Fruit fly (Drosophila melanogaster) whole organism, adult: ENCODE data around the gene CG17032.

Experiments
- CG11617 ChIP-seq: fragments of 200-800 bp; sonication (Bioruptor generic); optimal IDR thresholded peaks from 2 replicates; lab custom pipeline; 2017; ENCODE audit warnings: mild to moderate bottlenecking, missing biosample characterization, missing genetic modification reagents, missing genetic modification characterization
- CG12768 ChIP-seq: fragments of 200-800 bp; sonication (Bioruptor generic); optimal IDR thresholded peaks from 2 replicates; lab custom pipeline; 2017; ENCODE audit warnings: missing biosample characterization, missing genetic modification characterization, mild to moderate bottlenecking, moderate library complexity, missing genetic modification reagents
- CG14711 ChIP-seq: fragments of 200-800 bp; sonication (Bioruptor generic); optimal IDR thresholded peaks from 2 replicates; lab custom pipeline; 2018; ENCODE audit warnings: missing biosample characterization, mild to moderate bottlenecking, missing genetic modification characterization, moderate library complexity
- CG1620 ChIP-seq: fragments of 200-800 bp; sonication (Bioruptor generic); optimal IDR thresholded peaks from 2 replicates; lab custom pipeline; 2016; ENCODE audit warnings: missing biosample characterization, missing genetic modification characterization
- CG33017 ChIP-seq: fragments of 200-800 bp; sonication (Bioruptor generic); optimal IDR thresholded peaks from 2 replicates; lab custom pipeline; 2018; ENCODE audit warnings: missing biosample characterization, mild to moderate bottlenecking, missing genetic modification characterization, moderate library complexity
- CG5204 ChIP-seq: fragments of 200-800 bp; sonication (Bioruptor generic); optimal IDR thresholded peaks from 2 replicates; lab custom pipeline; 2016; ENCODE audit warnings: missing biosample characterization, missing genetic modification characterization
- CG7045 ChIP-seq: fragments of 200-800 bp; sonication (Bioruptor generic); optimal IDR thresholded peaks from 2 replicates; lab custom pipeline; 2017; ENCODE audit warnings: missing biosample characterization, mild to moderate bottlenecking, missing genetic modification characterization
- CG7101 ChIP-seq: fragments of 200-800 bp; sonication (Bioruptor generic); optimal IDR thresholded peaks from 2 replicates; lab custom pipeline; 2018; ENCODE audit warnings: missing biosample characterization, mild to moderate bottlenecking, missing genetic modification characterization, moderate library complexity
- Clk ChIP-seq: fragments of 200-800 bp; sonication (Bioruptor generic); optimal IDR thresholded peaks from 2 replicates; lab custom pipeline; 2017; ENCODE audit warnings: missing biosample characterization, missing genetic modification characterization
- Crg-1 ChIP-seq: fragments of 200-800 bp; sonication (Bioruptor generic); optimal IDR thresholded peaks from 2 replicates; lab custom pipeline; 2016; ENCODE audit warnings: missing biosample characterization, missing genetic modification characterization
- Hr96 ChIP-seq: fragments of 200-800 bp; sonication (Bioruptor generic); optimal IDR thresholded peaks from 2 replicates; lab custom pipeline; 2016; ENCODE audit warnings: missing biosample characterization, missing genetic modification characterization
- Mnt ChIP-seq: fragments of 200-800 bp; sonication (Bioruptor generic); optimal IDR thresholded peaks from 2 replicates; lab custom pipeline; 2016; ENCODE audit warnings: missing biosample characterization, mild to moderate bottlenecking, missing genetic modification characterization
- bab1 ChIP-seq: fragments of 200-800 bp; sonication (Bioruptor generic); optimal IDR thresholded peaks from 3 replicates; lab custom pipeline; 2019; ENCODE audit warnings: missing biosample characterization, mild to moderate bottlenecking, missing genetic modification characterization, moderate library complexity
- cic ChIP-seq: fragments of 200-800 bp; sonication (Bioruptor generic); optimal IDR thresholded peaks from 2 replicates; lab custom pipeline; 2017; ENCODE audit warnings: missing biosample characterization, mild to moderate bottlenecking, missing genetic modification characterization, moderate library complexity
- cnc ChIP-seq, 2 experiments: fragments of >200 bp; optimal IDR thresholded peaks; 2 replicates each; lab custom pipeline; 2017
- kay ChIP-seq: fragments of 200-800 bp; sonication (Bioruptor generic); peaks from one replicate; lab custom pipeline; 2016; ENCODE audit warnings: missing biosample characterization, missing genetic modification characterization, borderline replicate concordance
- ovo ChIP-seq: fragments of 200-800 bp; sonication (Bioruptor generic); optimal IDR thresholded peaks from 2 replicates; lab custom pipeline; 2016; ENCODE audit warnings: missing biosample characterization, missing genetic modification characterization
- pad ChIP-seq: fragments of 200-800 bp; sonication (Bioruptor generic); optimal IDR thresholded peaks from 3 replicates; lab custom pipeline; 2017; ENCODE audit warnings: missing biosample characterization, missing genetic modification characterization, mild to moderate bottlenecking, moderate library complexity, missing genetic modification reagents
- tj ChIP-seq: fragments of 200-800 bp; sonication (Bioruptor generic); optimal IDR thresholded peaks from 3 replicates; lab custom pipeline; 2017; ENCODE audit warnings: missing biosample characterization, mild to moderate bottlenecking, missing genetic modification characterization, moderate library complexity
- toe ChIP-seq: fragments of 200-800 bp; sonication (Bioruptor generic); optimal IDR thresholded peaks from 2 replicates; lab custom pipeline; 2016; ENCODE audit warnings: missing biosample characterization, missing genetic modification characterization

The CG17032 gene

dm6 chr3L:15958612-15959315, at the start of gene CG17032:
Gene CG17032 (plus strand): TSS chr3L:15958843.
- no peak for TF ChIP-seq CG1620 (GFP tag; lab: Kevin White, UChicago)
- no peak for TF ChIP-seq cnc (optimal IDR thresholded peaks at IDR 0.05; lab: Kevin White, UChicago)
- TF ChIP-seq bab1 (GFP tag; lab: Kevin White, UChicago), result no peak
- no peak for TF ChIP-seq CG14711
- no peak for TF ChIP-seq CG11617 (GFP tag; lab: Kevin White, UChicago)
- TF ChIP-seq Hr96 (GFP tag; lab: Kevin White, UChicago), result no peak

DNA sequence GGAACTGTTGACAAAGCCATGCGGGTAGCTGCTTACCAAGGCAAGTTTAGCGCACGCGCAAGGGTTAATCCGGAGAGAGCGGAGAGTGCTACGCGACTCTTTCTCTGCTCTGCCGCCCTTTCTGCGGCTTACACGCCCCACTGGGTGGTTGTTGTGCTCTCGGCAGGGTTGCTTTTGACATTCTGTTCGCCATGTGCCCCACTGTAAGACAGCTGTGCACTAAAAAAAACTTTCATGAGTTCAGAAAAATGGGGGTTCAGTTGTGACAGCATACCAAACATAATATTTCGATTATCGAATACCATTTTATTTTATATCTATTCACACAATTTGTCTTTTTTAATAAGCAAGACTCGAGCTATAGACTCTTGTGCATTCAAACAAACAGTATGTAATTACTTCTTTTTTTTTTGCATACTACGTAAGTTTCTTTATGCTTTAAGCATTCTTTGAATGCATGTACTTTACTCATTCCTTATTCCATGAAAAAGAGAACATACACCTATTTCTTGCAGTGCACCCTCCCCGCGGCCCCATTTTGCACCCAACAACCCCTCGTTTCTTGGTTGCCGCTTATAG, 37.5 kb upstream of the CG17032 start:
- peak; percentile 26 for TF ChIP-seq CG33017 (tag; lab: Kevin White, UChicago)
- TF ChIP-seq pad (GFP tag; lab: Kevin White, UChicago), result peak; percentile 2
- TF ChIP-seq Crg-1 (GFP tag; lab: Kevin White, UChicago), result no peak
- peak; percentile 7 for TF ChIP-seq Clk (GFP tag; lab: Kevin White, UChicago)
- no peak for TF ChIP-seq kay (GFP tag; lab: Kevin White, UChicago)
- peak; percentile 49 for TF ChIP-seq CG11617 (GFP tag; lab: Kevin White, UChicago)
- TF ChIP-seq CG5204 (GFP tag; lab: Kevin White, UChicago), result peak; percentile 59
- no peak for TF ChIP-seq Mnt (GFP tag; lab: Kevin White, UChicago)
- no peak for TF ChIP-seq CG7101 (tag; lab: Kevin White, UChicago)
- TF ChIP-seq CG7045 (GFP tag; lab: Kevin White, UChicago), result peak; percentile 63
- peak; percentile 66 for TF ChIP-seq CG12768 (GFP tag; lab: Kevin White, UChicago)
- peak; percentile 53 for TF ChIP-seq toe (GFP tag; lab: Kevin White, UChicago)
- TF ChIP-seq Hr96 (GFP tag; lab: Kevin White, UChicago), result peak; percentile 19
- no peak for TF ChIP-seq cic (GFP tag; lab: Kevin White, UChicago)
- no peak for TF ChIP-seq cnc (optimal IDR thresholded peaks at IDR 0.05; lab: Kevin White, UChicago)

DNA sequence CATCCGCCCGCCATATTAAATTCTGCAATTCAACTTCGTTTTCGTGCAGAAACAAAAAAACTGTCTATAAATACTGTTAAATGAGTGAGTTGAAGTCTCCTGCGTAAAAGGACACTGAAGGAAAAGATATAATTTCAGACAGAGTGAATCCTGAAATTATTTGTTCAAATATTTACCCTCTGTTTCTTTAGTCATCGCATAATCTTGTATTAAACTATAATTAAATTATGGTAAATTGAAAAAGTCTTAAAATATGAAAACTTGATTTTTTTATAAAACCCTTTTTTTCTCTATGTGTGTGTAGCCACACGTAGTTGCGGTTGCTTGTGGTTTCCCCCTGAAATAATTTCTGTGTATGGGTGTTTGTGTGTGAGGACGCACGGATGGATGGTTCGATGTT, 35.3 kb upstream of the CG17032 start:
- no peak for TF ChIP-seq toe (GFP tag; lab: Kevin White, UChicago)
- TF ChIP-seq Clk (GFP tag; lab: Kevin White, UChicago), result no peak
- TF ChIP-seq pad (GFP tag; lab: Kevin White, UChicago), result no peak
- TF ChIP-seq CG1620 (GFP tag; lab: Kevin White, UChicago), result no peak
- TF ChIP-seq kay (GFP tag; lab: Kevin White, UChicago), result no peak

- TF ChIP-seq Mnt (GFP tag; lab: Kevin White, UChicago) (no peak), CG33017 (tag; lab: Kevin White, UChicago) (no peak), Clk (GFP tag; lab: Kevin White, UChicago) (no peak), kay (GFP tag; lab: Kevin White, UChicago) (no peak), bab1 (GFP tag; lab: Kevin White, UChicago) (no peak), cic (GFP tag; lab: Kevin White, UChicago) (no peak)
These were observed 34.3 kb upstream of the CG17032 start for dm6 chr3L:15924319-15924718.

DNA sequence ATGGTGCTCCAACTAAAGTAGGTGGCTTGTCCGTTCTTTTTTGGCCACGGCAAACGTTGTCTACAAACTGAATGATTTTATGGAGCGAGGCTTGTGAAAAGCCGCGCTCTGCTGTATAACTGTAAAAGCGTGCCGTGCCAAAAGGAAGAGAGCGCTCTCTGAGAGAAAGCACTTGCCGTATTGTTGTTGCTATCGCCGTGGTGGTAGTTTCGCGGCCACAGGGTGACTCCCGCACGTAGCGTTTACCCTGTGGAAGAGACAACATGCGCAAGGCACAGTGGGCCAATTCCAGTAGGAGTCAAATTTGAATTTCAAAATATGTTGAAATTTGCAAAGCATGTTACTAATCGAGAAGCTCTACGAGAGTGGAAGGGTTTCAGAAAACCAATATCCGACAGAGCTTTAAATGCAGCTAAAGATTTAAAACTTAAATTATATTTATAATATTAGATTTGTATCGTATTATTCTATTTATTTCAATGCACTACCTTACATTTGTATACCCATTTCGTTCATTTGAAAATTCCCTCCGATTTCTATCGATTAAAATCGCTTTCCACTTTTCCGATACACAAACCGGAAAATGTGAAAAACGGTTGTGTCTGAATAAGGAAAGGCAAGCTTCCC, 33.7 kb upstream of the CG17032 start, which contains the start of gene sff:
sff (minus strand) TSS at position 51 of the 627 bp plus-strand sequence.
- peak; percentile 39 for TF ChIP-seq Crg-1 (GFP tag; lab: Kevin White, UChicago)
- peak; percentile 24 for TF ChIP-seq ovo (GFP tag; lab: Kevin White, UChicago)
- TF ChIP-seq CG7045 (GFP tag; lab: Kevin White, UChicago), result peak; percentile 76
- no peak for TF ChIP-seq cic (GFP tag; lab: Kevin White, UChicago)
- TF ChIP-seq CG14711, result peak; percentile 61
- peak; percentile 60 for TF ChIP-seq CG11617 (GFP tag; lab: Kevin White, UChicago)
- TF ChIP-seq kay (GFP tag; lab: Kevin White, UChicago), result peak; percentile 54
- peak; percentile 75 for TF ChIP-seq bab1 (GFP tag; lab: Kevin White, UChicago)
- peak; percentile 64 for TF ChIP-seq Clk (GFP tag; lab: Kevin White, UChicago)
- TF ChIP-seq tj, result no peak
- no peak for TF ChIP-seq CG1620 (GFP tag; lab: Kevin White, UChicago)
- peak; percentile 39 for TF ChIP-seq pad (GFP tag; lab: Kevin White, UChicago)
- no peak for TF ChIP-seq cnc (optimal IDR thresholded peaks at IDR 0.05; lab: Kevin White, UChicago)
- TF ChIP-seq CG7101 (tag; lab: Kevin White, UChicago), result peak; percentile 69
- TF ChIP-seq toe (GFP tag; lab: Kevin White, UChicago), result peak; percentile 61
- peak; percentile 47 for TF ChIP-seq CG5204 (GFP tag; lab: Kevin White, UChicago)
- peak; percentile 66 for TF ChIP-seq CG12768 (GFP tag; lab: Kevin White, UChicago)
- peak; percentile 64 for TF ChIP-seq CG33017 (tag; lab: Kevin White, UChicago)
- no peak for TF ChIP-seq Mnt (GFP tag; lab: Kevin White, UChicago)
- peak; percentile 42 for TF ChIP-seq Hr96 (GFP tag; lab: Kevin White, UChicago)
